Worm (Caenorhabditis elegans) whole organism, L1 larva: Measurements from ENCODE around the gene F35D2.1.
A peak's percentile ranks its signal among the peaks of the same experiment; 100 is the strongest.

ENCODE experiments used
- C16A3.4 ChIP-seq: fragments of 150-350 bp; optimal IDR thresholded peaks from 2 replicates; lab custom pipeline; 2014; ENCODE audit warnings: missing biosample characterization, missing genetic modification characterization
- Y116A8C.19 ChIP-seq: sonication (generic microtip); optimal IDR thresholded peaks from 2 replicates; lab custom pipeline; 2016; ENCODE audit warnings: missing compliant biosample characterization, missing genetic modification characterization, borderline replicate concordance
- aha-1 ChIP-seq: fragments of 150-350 bp; optimal IDR thresholded peaks from 2 replicates; lab custom pipeline; 2014; ENCODE audit warnings: missing biosample characterization, missing genetic modification characterization
- aly-2 ChIP-seq: fragments of 150-350 bp; optimal IDR thresholded peaks from 2 replicates; lab custom pipeline; 2014; ENCODE audit warnings: missing biosample characterization, missing genetic modification characterization
- ama-1 ChIP-seq: fragments of 150-350 bp; optimal IDR thresholded peaks from 2 replicates; lab custom pipeline; 2014
- blmp-1 ChIP-seq: fragments of 150-350 bp; optimal IDR thresholded peaks from 2 replicates; lab custom pipeline; 2014; ENCODE audit warnings: missing biosample characterization, missing genetic modification characterization
- ceh-63 ChIP-seq: fragments of 200-800 bp; sonication (Bioruptor generic); optimal IDR thresholded peaks from 2 replicates; lab custom pipeline; 2018; ENCODE audit warnings: mild to moderate bottlenecking, missing genetic modification characterization, missing compliant biosample characterization
- ceh-8 ChIP-seq: fragments of 200-800 bp; sonication (Bioruptor generic); optimal IDR thresholded peaks from 2 replicates; lab custom pipeline; 2018; ENCODE audit warnings: mild to moderate bottlenecking, missing genetic modification characterization, moderate library complexity, missing compliant biosample characterization
- ceh-82 ChIP-seq, 3 experiments: fragments of 150-350 bp in 1 of 3; sonication (generic microtip) in 2 of 3; optimal IDR thresholded peaks; 2 replicates each; lab custom pipeline; 2014 to 2017; ENCODE audit warnings: missing biosample characterization in 3 of 3, missing genetic modification characterization in 3 of 3
- ces-1 ChIP-seq: fragments of 150-350 bp; optimal IDR thresholded peaks from 2 replicates; lab custom pipeline; 2014; ENCODE audit warnings: missing biosample characterization, missing genetic modification reagents, missing genetic modification characterization
- dpl-1 ChIP-seq, 3 experiments: fragments of 150-350 bp in 2 of 3; sonication (generic microtip) in 1 of 3; optimal IDR thresholded peaks; 2 replicates each; lab custom pipeline; 2014 to 2017; ENCODE audit warnings: missing biosample characterization in 3 of 3, missing genetic modification characterization in 3 of 3, missing genetic modification reagents in 3 of 3
- dsc-1 ChIP-seq: sonication (generic microtip); optimal IDR thresholded peaks from 2 replicates; lab custom pipeline; 2016; ENCODE audit warnings: mild to moderate bottlenecking, missing genetic modification characterization, missing compliant biosample characterization
- efl-3 ChIP-seq: fragments of 200-800 bp; sonication (Bioruptor generic); optimal IDR thresholded peaks from 2 replicates; lab custom pipeline; 2018; ENCODE audit warnings: mild to moderate bottlenecking, missing genetic modification characterization, missing compliant biosample characterization
- egl-27 ChIP-seq, 2 experiments: fragments of 150-350 bp in 1 of 2; sonication (generic microtip); optimal IDR thresholded peaks; 3 replicates each; lab custom pipeline; 2017 to 2018; ENCODE audit warnings: missing biosample characterization in 2 of 2, missing genetic modification characterization in 2 of 2, missing genetic modification reagents in 2 of 2
- fkh-10 ChIP-seq: sonication (generic microtip); optimal IDR thresholded peaks from 2 replicates; lab custom pipeline; 2017; ENCODE audit warnings: missing biosample characterization, missing genetic modification reagents, missing genetic modification characterization
- grh-1 ChIP-seq: fragments of 200-800 bp; sonication (Bioruptor generic); IDR thresholded peaks from 2 replicates; pipeline ENCODE4 v1.3.6; 2022; ENCODE audit warnings: missing genetic modification reagents, missing genetic modification characterization, missing compliant biosample characterization
- hlh-17 ChIP-seq: fragments of 200-800 bp; sonication (Bioruptor generic); optimal IDR thresholded peaks from 2 replicates; lab custom pipeline; 2018; ENCODE audit warnings: missing genetic modification characterization, mild to moderate bottlenecking, missing compliant biosample characterization, moderate library complexity, borderline replicate concordance
- hlh-4 ChIP-seq: sonication (generic microtip); optimal IDR thresholded peaks from 2 replicates; lab custom pipeline; 2016; ENCODE audit warnings: mild to moderate bottlenecking, missing genetic modification characterization, missing compliant biosample characterization
- hpl-2 ChIP-seq: fragments of 150-350 bp; optimal IDR thresholded peaks from 2 replicates; lab custom pipeline; 2014; ENCODE audit warnings: missing biosample characterization, missing genetic modification reagents, missing genetic modification characterization
- isw-1 ChIP-seq: fragments of 200-800 bp; sonication (Bioruptor generic); IDR thresholded peaks from 2 replicates; pipeline ENCODE4 v1.3.6; 2022; ENCODE audit warnings: missing genetic modification characterization, missing compliant biosample characterization
- lin-14 ChIP-seq: fragments of 200-800 bp; sonication (Bioruptor generic); optimal IDR thresholded peaks from 2 replicates; lab custom pipeline; 2018; ENCODE audit warnings: mild to moderate bottlenecking, missing genetic modification characterization, moderate library complexity, missing compliant biosample characterization
- lin-15B ChIP-seq: fragments of 150-350 bp; sonication (generic microtip); optimal IDR thresholded peaks from 3 replicates; lab custom pipeline; 2014; ENCODE audit warnings: missing biosample characterization, missing genetic modification characterization
- lin-39 ChIP-seq: fragments of 150-350 bp; optimal IDR thresholded peaks from 2 replicates; lab custom pipeline; 2014; ENCODE audit warnings: missing biosample characterization, missing genetic modification reagents, missing genetic modification characterization
- lir-3 ChIP-seq: sonication (generic microtip); optimal IDR thresholded peaks from 2 replicates; lab custom pipeline; 2016; ENCODE audit warnings: mild to moderate bottlenecking, missing genetic modification characterization, moderate library complexity, missing compliant biosample characterization; ENCODE audit not compliant: poor library complexity
- mab-9 ChIP-seq: fragments of 200-800 bp; sonication (Bioruptor generic); IDR thresholded peaks from 2 replicates; pipeline ENCODE4 v1.3.6; 2022; ENCODE audit warnings: missing genetic modification reagents, missing genetic modification characterization, missing compliant biosample characterization
- nhr-11 ChIP-seq: fragments of 150-350 bp; optimal IDR thresholded peaks from 2 replicates; lab custom pipeline; 2014; ENCODE audit warnings: missing biosample characterization, missing genetic modification characterization
- nhr-12 ChIP-seq: sonication (generic microtip); optimal IDR thresholded peaks from 2 replicates; lab custom pipeline; 2017; ENCODE audit warnings: missing biosample characterization, missing genetic modification characterization
- nhr-28 ChIP-seq: fragments of 150-350 bp; optimal IDR thresholded peaks from 2 replicates; lab custom pipeline; 2014; ENCODE audit warnings: missing biosample characterization, missing genetic modification characterization
- nhr-76 ChIP-seq: sonication (generic microtip); optimal IDR thresholded peaks from 2 replicates; lab custom pipeline; 2017; ENCODE audit warnings: missing biosample characterization, missing genetic modification characterization
- nhr-77 ChIP-seq: fragments of 150-350 bp; optimal IDR thresholded peaks from 2 replicates; lab custom pipeline; 2014; ENCODE audit warnings: missing biosample characterization, missing genetic modification characterization
- nhr-85 ChIP-seq: sonication (generic microtip); peaks from one replicate; lab custom pipeline; 2016; ENCODE audit warnings: missing genetic modification characterization, inconsistent platforms, missing compliant biosample characterization
- pag-3 ChIP-seq: sonication (generic microtip); optimal IDR thresholded peaks from 2 replicates; lab custom pipeline; 2017; ENCODE audit warnings: missing genetic modification characterization, mild to moderate bottlenecking, missing compliant biosample characterization, antibody characterized with exemption, borderline replicate concordance; ENCODE audit not compliant: insufficient read depth
- pax-3 ChIP-seq: fragments of 200-800 bp; sonication (Bioruptor generic); optimal IDR thresholded peaks from 2 replicates; lab custom pipeline; 2018; ENCODE audit warnings: mild to moderate bottlenecking, missing genetic modification characterization, moderate library complexity, missing compliant biosample characterization
- skn-1 ChIP-seq: fragments of 150-350 bp; optimal IDR thresholded peaks from 2 replicates; lab custom pipeline; 2014; ENCODE audit warnings: missing biosample characterization, missing genetic modification characterization
- snpc-4 ChIP-seq: fragments of 150-350 bp; optimal IDR thresholded peaks from 2 replicates; lab custom pipeline; 2014; ENCODE audit warnings: missing biosample characterization, missing genetic modification characterization
- swsn-7 ChIP-seq: sonication (generic microtip); optimal IDR thresholded peaks from 2 replicates; lab custom pipeline; 2016; ENCODE audit warnings: missing genetic modification characterization, missing compliant biosample characterization
- tbx-2 ChIP-seq: sonication (generic microtip); optimal IDR thresholded peaks from 2 replicates; lab custom pipeline; 2016; ENCODE audit warnings: missing genetic modification characterization, missing compliant biosample characterization
- tlp-1 ChIP-seq: fragments of 150-350 bp; optimal IDR thresholded peaks from 2 replicates; lab custom pipeline; 2014; ENCODE audit warnings: missing biosample characterization, missing genetic modification characterization
- unc-130 ChIP-seq: fragments of 150-350 bp; optimal IDR thresholded peaks from 2 replicates; lab custom pipeline; 2017; ENCODE audit warnings: missing biosample characterization, missing genetic modification characterization, inconsistent platforms
- unc-62 ChIP-seq: fragments of 150-350 bp; optimal IDR thresholded peaks from 2 replicates; lab custom pipeline; 2014; ENCODE audit warnings: missing biosample characterization, missing genetic modification reagents, missing genetic modification characterization
- unc-86 ChIP-seq: sonication (generic microtip); optimal IDR thresholded peaks from 2 replicates; lab custom pipeline; 2016; ENCODE audit warnings: missing genetic modification characterization, missing compliant biosample characterization
- xbp-1 ChIP-seq: sonication (generic microtip); optimal IDR thresholded peaks from 2 replicates; lab custom pipeline; 2016; ENCODE audit warnings: missing genetic modification characterization, missing compliant biosample characterization
- zag-1 ChIP-seq: fragments of 150-350 bp; optimal IDR thresholded peaks from 2 replicates; lab custom pipeline; 2014; ENCODE audit warnings: missing biosample characterization, missing genetic modification characterization
- ztf-11 ChIP-seq, 2 experiments: sonication (generic microtip); optimal IDR thresholded peaks; 2 replicates each; lab custom pipeline; 2016 to 2017; ENCODE audit warnings: missing genetic modification characterization in 2 of 2, missing biosample characterization in 1 of 2, missing compliant biosample characterization in 1 of 2

F35D2.1 gene

ce11 chrII:7593227-7593626, 17.5 kb downstream of the F35D2.1 start (continued):
- TF ChIP-seq nhr-28 (tag; lab: Kevin White, UChicago) (no peak), mab-9 (GFP tag; lab: Robert Waterston, UW) (no peak), lir-3 (tag; lab: Kevin White, UChicago) (no peak), hlh-17 (GFP tag; lab: Kevin White, UChicago) (no peak), ama-1 (lab: Kevin White, UChicago) (no peak), egl-27 (tag; optimal IDR thresholded peaks at IDR 0.05; lab: Kevin White, UChicago) (no peak), nhr-77 (no peak), isw-1 (GFP tag; lab: Robert Waterston, UW) (peak; percentile 37), unc-130 (tag; lab: Kevin White, UChicago) (no peak), aha-1 (tag; lab: Kevin White, UChicago) (no peak), pax-3 (tag; lab: Kevin White, UChicago) (peak; percentile 13), pag-3 (tag; lab: Kevin White, UChicago) (no peak), lin-15B (tag; lab: Kevin White, UChicago) (no peak), tlp-1 (no peak), grh-1 (GFP tag; lab: Robert Waterston, UW) (no peak), hlh-4 (tag; lab: Kevin White, UChicago) (no peak), dpl-1 (GFP tag; optimal IDR thresholded peaks at IDR 0.05; lab: Kevin White, UChicago) (no peak), ceh-63 (GFP tag; lab: Kevin White, UChicago) (no peak), nhr-76 (no peak), Y116A8C.19 (tag; lab: Kevin White, UChicago) (no peak), aly-2 (tag; lab: Kevin White, UChicago) (no peak), unc-86 (tag; lab: Kevin White, UChicago) (peak; percentile 60), skn-1 (tag; lab: Kevin White, UChicago) (no peak), unc-62 (no peak), zag-1 (tag; lab: Kevin White, UChicago) (no peak), fkh-10 (GFP tag; lab: Kevin White, UChicago) (peak; percentile 76), lin-39 (no peak), swsn-7 (tag; lab: Kevin White, UChicago) (peak; percentile 52), blmp-1 (tag; lab: Kevin White, UChicago) (no peak), nhr-12 (tag; lab: Kevin White, UChicago) (no peak)

- no peak for TF ChIP-seq ztf-11 (tag; optimal IDR thresholded peaks at IDR 0.05; lab: Kevin White, UChicago)
- TF ChIP-seq nhr-76 = no peak
- TF ChIP-seq fkh-10 (GFP tag; lab: Kevin White, UChicago) = peak; percentile 94
- no peak for TF ChIP-seq xbp-1 (tag; lab: Kevin White, UChicago)
- TF ChIP-seq nhr-11 = no peak
- TF ChIP-seq ces-1 (GFP tag; lab: Kevin White, UChicago) = peak; percentile 35
- TF ChIP-seq Y116A8C.19 (tag; lab: Kevin White, UChicago) = no peak
- peak; percentile 65 for TF ChIP-seq lin-14
Measured at ce11 chrII:7594262-7594661, 18.5 kb downstream of the F35D2.1 start.

DNA sequence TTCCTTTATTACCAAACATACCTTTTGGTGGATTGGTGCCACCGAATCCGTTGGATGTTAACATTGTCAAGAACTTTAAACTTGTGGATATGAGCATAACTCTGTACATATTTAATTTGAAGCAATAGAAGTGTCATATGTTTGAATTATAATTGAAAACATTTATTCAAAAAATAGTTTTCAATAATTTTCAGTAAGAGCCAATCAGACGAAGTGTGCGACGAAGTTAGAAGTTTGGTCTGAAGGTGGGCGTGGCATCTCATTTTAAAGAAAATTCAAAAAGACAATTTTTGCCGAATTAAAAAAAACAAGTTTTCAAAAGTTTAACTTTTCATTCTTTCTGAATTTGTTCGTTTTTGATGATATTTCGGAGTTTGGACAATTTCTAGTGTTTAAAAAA, 19.1 kb downstream of the F35D2.1 start, which contains the start of gene syd-1:
syd-1 (minus strand) TSS at position 101 of the 400 bp plus-strand sequence.
- TF ChIP-seq ceh-82 (tag; optimal IDR thresholded peaks at IDR 0.05; lab: Kevin White, UChicago) = no peak
- no peak for TF ChIP-seq lin-39
- no peak for TF ChIP-seq ceh-8 (GFP tag; lab: Kevin White, UChicago)
- TF ChIP-seq snpc-4 (tag; lab: Kevin White, UChicago) = no peak
- TF ChIP-seq C16A3.4 (tag; lab: Kevin White, UChicago) = no peak
- TF ChIP-seq efl-3 (GFP tag; lab: Kevin White, UChicago) = no peak
- TF ChIP-seq nhr-85 (tag; lab: Kevin White, UChicago) = no peak
- no peak for TF ChIP-seq hpl-2 (GFP tag; lab: Kevin White, UChicago)
- no peak for TF ChIP-seq tbx-2 (tag; lab: Kevin White, UChicago)
- TF ChIP-seq dsc-1 (tag; lab: Kevin White, UChicago) = no peak
- no peak for TF ChIP-seq aha-1 (tag; lab: Kevin White, UChicago)
- no peak for TF ChIP-seq nhr-76
